Worm (Caenorhabditis elegans): ENCODE results near the gene ndua-5.

- TF ChIP-seq hlh-26 (GFP tag; conservative IDR thresholded peaks at IDR 0.05): no peak
- TF ChIP-seq madf-8 (GFP tag; conservative IDR thresholded peaks at IDR 0.05): 0 out of 2 replicates have a peak, but pooled peaks have one; percentile 16
- no peak for TF ChIP-seq pha-4 (tag; optimal IDR thresholded peaks at IDR 0.05)
- TF ChIP-seq egl-18 (GFP tag; IDR thresholded peaks at IDR 0.05): peak; percentile 62; the same call in 1 of the 2 replicates
- no peak for TF ChIP-seq ama-1 (optimal IDR thresholded peaks at IDR 0.05)
- TF ChIP-seq ama-1 (GFP tag; optimal IDR thresholded peaks at IDR 0.05): peak; percentile 74 to 96
- TF ChIP-seq ceh-40 (GFP tag; IDR thresholded peaks at IDR 0.05): peak; percentile 90
- TF ChIP-seq gei-17 (GFP tag; optimal IDR thresholded peaks at IDR 0.05): no peak
- TF ChIP-seq ets-4 (GFP tag; optimal IDR thresholded peaks at IDR 0.05): peak; percentile 88
- peak in 1 of 3 experiments; percentile 7 for TF ChIP-seq lin-35 (GFP tag; optimal IDR thresholded peaks at IDR 0.05)
- no peak for TF ChIP-seq nfya-2 (GFP tag; IDR thresholded peaks at IDR 0.05)
These were observed 47.4 kb downstream of the ndua-5 start, which contains the start of gene wrt-3 for ce11 chrIV:9477135-9477928.

Data from whole organism, young adult.